Worm (Caenorhabditis elegans): ENCODE measurements around the gene F26F12.5.

The F26F12.5 gene

DNA sequence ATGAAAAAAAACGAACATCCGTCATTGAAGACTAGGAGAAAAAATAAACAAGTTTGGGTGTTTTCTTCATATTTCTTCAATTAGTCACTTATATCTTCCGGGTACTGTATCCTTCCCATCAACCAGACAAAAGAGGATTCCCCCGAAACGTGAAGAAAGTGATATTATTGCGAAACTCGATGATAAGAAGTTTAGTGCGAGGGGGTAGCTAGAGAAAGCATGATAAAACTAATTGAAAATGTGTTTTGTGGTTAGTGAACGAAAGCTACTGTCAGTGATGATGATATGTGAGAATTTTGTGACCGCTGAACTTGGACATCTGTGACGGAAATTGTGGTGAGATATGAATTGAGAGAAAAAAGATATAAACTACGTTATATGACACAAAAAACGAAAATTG, 42.0 kb downstream of the F26F12.5 start (continued):
- no peak for TF ChIP-seq lin-11 (tag; optimal IDR thresholded peaks at IDR 0.05)
- TF ChIP-seq ZK546.5 (tag; optimal IDR thresholded peaks at IDR 0.05) = no peak
- TF ChIP-seq ama-1 (optimal IDR thresholded peaks at IDR 0.05) = no peak
- TF ChIP-seq sma-3 (GFP tag; optimal IDR thresholded peaks at IDR 0.05) = peak; percentile 90
- peak in 1 of 2 experiments; percentile 52 for TF ChIP-seq lsy-2 (tag; optimal IDR thresholded peaks at IDR 0.05)
- peak; percentile 77 for TF ChIP-seq egl-27 (tag; optimal IDR thresholded peaks at IDR 0.05)
- no peak for TF ChIP-seq sem-4 (tag; optimal IDR thresholded peaks at IDR 0.05)
- peak; percentile 92 for TF ChIP-seq sma-9 (GFP tag; optimal IDR thresholded peaks at IDR 0.05)
- TF ChIP-seq sma-9 (tag; optimal IDR thresholded peaks at IDR 0.05) = no peak
- peak; percentile 31 to 49 for TF ChIP-seq mdl-1 (tag; optimal IDR thresholded peaks at IDR 0.05)

ce11 chrV:5821451-5822143, 43.4 kb downstream of the F26F12.5 start:
- TF ChIP-seq nhr-237 (tag; optimal IDR thresholded peaks at IDR 0.05) = no peak
- TF ChIP-seq fos-1 (tag; optimal IDR thresholded peaks at IDR 0.05) = peak; percentile 87
- peak; percentile 79 for TF ChIP-seq sma-9 (GFP tag; optimal IDR thresholded peaks at IDR 0.05)
- TF ChIP-seq sma-9 (tag; optimal IDR thresholded peaks at IDR 0.05) = no peak
- TF ChIP-seq nhr-25 (tag; optimal IDR thresholded peaks at IDR 0.05) = peak; percentile 54
- TF ChIP-seq mab-5 (tag; optimal IDR thresholded peaks at IDR 0.05) = no peak
- no peak for TF ChIP-seq peb-1 (tag; optimal IDR thresholded peaks at IDR 0.05)
- peak; percentile 47 for TF ChIP-seq blmp-1 (tag; optimal IDR thresholded peaks at IDR 0.05; ENCODE audit: insufficient read depth)
- TF ChIP-seq sma-3 (GFP tag; optimal IDR thresholded peaks at IDR 0.05) = peak; percentile 72
- TF ChIP-seq unc-39 (tag; optimal IDR thresholded peaks at IDR 0.05) = no peak
- TF ChIP-seq crh-2 (tag; optimal IDR thresholded peaks at IDR 0.05) = peak; percentile 29
- TF ChIP-seq lsy-2 (tag; optimal IDR thresholded peaks at IDR 0.05) = no peak
- TF ChIP-seq nhr-23 (tag; optimal IDR thresholded peaks at IDR 0.05) = no peak
- no peak for TF ChIP-seq nhr-21 (tag; optimal IDR thresholded peaks at IDR 0.05)
- no peak for TF ChIP-seq sem-4 (tag; optimal IDR thresholded peaks at IDR 0.05)

DNA sequence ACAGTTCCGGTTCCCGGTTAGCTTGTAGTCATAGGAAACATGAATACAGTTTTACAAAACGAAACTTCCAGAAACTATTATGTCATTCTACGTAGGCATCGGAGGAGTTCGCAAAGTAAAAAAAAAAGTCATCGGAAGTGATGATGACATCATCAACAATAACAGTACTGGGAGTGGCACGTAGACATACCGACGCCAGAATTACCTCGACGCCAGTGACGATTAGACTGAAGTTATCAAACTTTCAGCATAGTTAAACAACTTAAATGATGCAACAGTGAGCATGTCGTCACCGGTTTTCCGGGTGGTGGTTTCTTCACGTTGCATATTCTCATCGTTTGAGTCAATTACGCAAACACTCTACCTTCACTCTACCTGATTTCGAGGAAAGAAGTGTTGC, 44.6 kb downstream of the F26F12.5 start:
- no peak for TF ChIP-seq peb-1 (tag; optimal IDR thresholded peaks at IDR 0.05)
- peak; percentile 15 for TF ChIP-seq nhr-129 (tag; optimal IDR thresholded peaks at IDR 0.05)
- TF ChIP-seq sma-9 (GFP tag; optimal IDR thresholded peaks at IDR 0.05) = peak; percentile 69
- TF ChIP-seq sma-9 (tag; optimal IDR thresholded peaks at IDR 0.05) = no peak
- TF ChIP-seq alr-1 (tag; optimal IDR thresholded peaks at IDR 0.05) = no peak
- peak; percentile 90 for TF ChIP-seq sma-3 (GFP tag; optimal IDR thresholded peaks at IDR 0.05)

ce11 chrV:5819903-5820302, 45.1 kb downstream of the F26F12.5 start:
- TF ChIP-seq ztf-4 (tag; optimal IDR thresholded peaks at IDR 0.05) (no peak), nhr-21 (tag; optimal IDR thresholded peaks at IDR 0.05) (no peak), aly-2 (tag; optimal IDR thresholded peaks at IDR 0.05) (no peak), nhr-129 (tag; optimal IDR thresholded peaks at IDR 0.05) (no peak), sma-9 (GFP tag; optimal IDR thresholded peaks at IDR 0.05) (peak; percentile 54), sma-9 (tag; optimal IDR thresholded peaks at IDR 0.05) (no peak), lsy-2 (tag; optimal IDR thresholded peaks at IDR 0.05) (no peak), fos-1 (tag; optimal IDR thresholded peaks at IDR 0.05) (no peak), unc-39 (tag; optimal IDR thresholded peaks at IDR 0.05) (no peak)

- TF ChIP-seq ztf-4 (tag; optimal IDR thresholded peaks at IDR 0.05) = no peak
- peak; percentile 5 for TF ChIP-seq crh-2 (tag; optimal IDR thresholded peaks at IDR 0.05)
- TF ChIP-seq egl-27 (tag; optimal IDR thresholded peaks at IDR 0.05) = no peak
- TF ChIP-seq unc-39 (tag; optimal IDR thresholded peaks at IDR 0.05) = no peak
- TF ChIP-seq sma-9 (GFP tag; optimal IDR thresholded peaks at IDR 0.05) = peak; percentile 57
- no peak for TF ChIP-seq sma-9 (tag; optimal IDR thresholded peaks at IDR 0.05)
- TF ChIP-seq fos-1 (tag; optimal IDR thresholded peaks at IDR 0.05) = peak; percentile 63
- TF ChIP-seq skn-1 (tag; optimal IDR thresholded peaks at IDR 0.05) = no peak
Measured at ce11 chrV:5816470-5817061, 48.4 kb downstream of the F26F12.5 start.
